Worm (Caenorhabditis elegans) whole organism, young adult: ENCODE measurements around the gene F23F1.5.

Experiments
- B0019.2 ChIP-seq: fragments of 200-800 bp; sonication (Bioruptor generic); conservative IDR thresholded peaks from 2 replicates; pipeline ENCODE4 v1.3.6; 2022; ENCODE audit warnings: missing genetic modification reagents, missing genetic modification characterization, missing compliant biosample characterization
- B0336.3 ChIP-seq: fragments of 200-800 bp; sonication (Bioruptor generic); IDR thresholded peaks from 2 replicates; pipeline ENCODE4 v1.3.6; 2022; ENCODE audit warnings: missing genetic modification characterization, missing compliant biosample characterization
- C06A6.2 ChIP-seq: fragments of 200-800 bp; sonication (Bioruptor generic); conservative IDR thresholded peaks from 2 replicates; pipeline ENCODE4 v1.3.6; 2022; ENCODE audit warnings: missing genetic modification characterization, missing compliant biosample characterization
- F10E7.11 ChIP-seq: sonication (generic microtip); optimal IDR thresholded peaks from 2 replicates; lab custom pipeline; 2017; ENCODE audit warnings: mild to moderate bottlenecking, missing genetic modification characterization, moderate library complexity, missing compliant biosample characterization
- F23B12.7 ChIP-seq: sonication (generic microtip); optimal IDR thresholded peaks from 2 replicates; lab custom pipeline; 2017; ENCODE audit warnings: missing genetic modification characterization, mild to moderate bottlenecking, missing compliant biosample characterization, antibody characterized with exemption, moderate library complexity; ENCODE audit not compliant: insufficient read depth
- F39B2.1 ChIP-seq: fragments of 200-800 bp; sonication (Bioruptor generic); IDR thresholded peaks from 2 replicates; pipeline ENCODE4 v1.3.6; 2022; ENCODE audit warnings: missing genetic modification reagents, missing genetic modification characterization, missing compliant biosample characterization
- F55B11.4 ChIP-seq: sonication (generic microtip); optimal IDR thresholded peaks from 2 replicates; lab custom pipeline; 2016; ENCODE audit warnings: missing compliant biosample characterization, missing genetic modification characterization, borderline replicate concordance; ENCODE audit not compliant: insufficient read depth
- F57A8.1 ChIP-seq: fragments of 200-800 bp; sonication (Bioruptor generic); optimal IDR thresholded peaks from 2 replicates; lab custom pipeline; 2018; ENCODE audit warnings: mild to moderate bottlenecking, missing genetic modification characterization, moderate library complexity, missing compliant biosample characterization
- F57C9.4 ChIP-seq: sonication (generic microtip); optimal IDR thresholded peaks from 2 replicates; lab custom pipeline; 2017; ENCODE audit warnings: mild to moderate bottlenecking, missing genetic modification characterization, missing compliant biosample characterization
- T26A5.8 ChIP-seq: sonication (generic microtip); optimal IDR thresholded peaks from 2 replicates; lab custom pipeline; 2016; ENCODE audit warnings: missing genetic modification characterization, missing compliant biosample characterization
- Y79H2A.3 ChIP-seq: fragments of 200-800 bp; sonication (Bioruptor generic); conservative IDR thresholded peaks from 2 replicates; pipeline ENCODE4 v1.3.6; 2022; ENCODE audit warnings: missing genetic modification reagents, missing genetic modification characterization, missing compliant biosample characterization
- Y95B8A.8 ChIP-seq: fragments of 200-800 bp; sonication (Bioruptor generic); IDR thresholded peaks from 2 replicates; pipeline ENCODE4 v1.3.6; 2022; ENCODE audit warnings: missing genetic modification reagents, missing genetic modification characterization, missing compliant biosample characterization
- akir-1 ChIP-seq: fragments of 200-800 bp; sonication (Bioruptor generic); optimal IDR thresholded peaks from 2 replicates; lab custom pipeline; 2018; ENCODE audit warnings: mild to moderate bottlenecking, missing genetic modification characterization, moderate library complexity, missing compliant biosample characterization
- athp-1 ChIP-seq: sonication (generic microtip); optimal IDR thresholded peaks from 2 replicates; lab custom pipeline; 2017; ENCODE audit warnings: mild to moderate bottlenecking, missing genetic modification characterization, missing compliant biosample characterization
- ceh-27 ChIP-seq: fragments of 200-800 bp; sonication (Bioruptor generic); optimal IDR thresholded peaks from 2 replicates; lab custom pipeline; 2018; ENCODE audit warnings: mild to moderate bottlenecking, missing genetic modification characterization, moderate library complexity, missing compliant biosample characterization
- ceh-40 ChIP-seq: fragments of 200-800 bp; sonication (Bioruptor generic); IDR thresholded peaks from 2 replicates; pipeline ENCODE4 v1.3.6; 2022; ENCODE audit warnings: missing genetic modification characterization, missing compliant biosample characterization
- die-1 ChIP-seq: sonication (generic microtip); optimal IDR thresholded peaks from 2 replicates; lab custom pipeline; 2016; ENCODE audit warnings: missing genotype, mild to moderate bottlenecking, missing genetic modification characterization, missing compliant biosample characterization
- dox-1 ChIP-seq: fragments of 200-800 bp; sonication (Bioruptor generic); IDR thresholded peaks from 2 replicates; pipeline ENCODE4 v1.3.6; 2022; ENCODE audit warnings: missing genetic modification reagents, missing genetic modification characterization, missing compliant biosample characterization
- dpl-1 ChIP-seq: fragments of 150-350 bp; optimal IDR thresholded peaks from 2 replicates; lab custom pipeline; 2014; ENCODE audit warnings: missing biosample characterization, missing genetic modification reagents, missing genetic modification characterization
- egrh-3 ChIP-seq: fragments of 200-800 bp; sonication (Bioruptor generic); IDR thresholded peaks from 2 replicates; pipeline ENCODE4 v1.3.6; 2022; ENCODE audit warnings: missing genetic modification reagents, missing genetic modification characterization, missing compliant biosample characterization
- ekl-4 ChIP-seq: fragments of 200-800 bp; sonication (Bioruptor generic); IDR thresholded peaks from 2 replicates; pipeline ENCODE4 v1.3.6; 2022; ENCODE audit warnings: missing genetic modification reagents, missing genetic modification characterization, missing compliant biosample characterization
- ets-4 ChIP-seq: fragments of 200-800 bp; sonication (Bioruptor generic); optimal IDR thresholded peaks from 2 replicates; lab custom pipeline; 2018; ENCODE audit warnings: mild to moderate bottlenecking, missing genetic modification characterization, missing compliant biosample characterization
- hmg-20 ChIP-seq: fragments of 200-800 bp; sonication (Bioruptor generic); IDR thresholded peaks from 2 replicates; pipeline ENCODE4 v1.3.6; 2022; ENCODE audit warnings: missing genetic modification reagents, missing genetic modification characterization, missing compliant biosample characterization
- hrde-1 ChIP-seq: sonication (generic microtip); optimal IDR thresholded peaks from 2 replicates; lab custom pipeline; 2016; ENCODE audit warnings: missing genetic modification characterization, mild to moderate bottlenecking, missing compliant biosample characterization, moderate library complexity, missing genotype, missing genetic modification reagents, borderline replicate concordance
- lin-40 ChIP-seq: sonication (generic microtip); optimal IDR thresholded peaks from 2 replicates; lab custom pipeline; 2016; ENCODE audit warnings: missing genetic modification characterization, mild to moderate bottlenecking, missing compliant biosample characterization, missing genotype, missing genetic modification reagents
- lin-54 ChIP-seq: fragments of 200-800 bp; sonication (Bioruptor generic); optimal IDR thresholded peaks from 2 replicates; lab custom pipeline; 2018; ENCODE audit warnings: mild to moderate bottlenecking, missing genetic modification characterization, missing compliant biosample characterization
- madf-3 ChIP-seq: fragments of 200-800 bp; sonication (Bioruptor generic); IDR thresholded peaks from 2 replicates; pipeline ENCODE4 v1.3.6; 2022; ENCODE audit warnings: missing genetic modification reagents, missing genetic modification characterization, missing compliant biosample characterization
- madf-6 ChIP-seq: fragments of 200-800 bp; sonication (Bioruptor generic); IDR thresholded peaks from 2 replicates; pipeline ENCODE4 v1.3.6; 2022; ENCODE audit warnings: missing genetic modification reagents, missing genetic modification characterization, missing compliant biosample characterization
- mcd-1 ChIP-seq: fragments of 200-800 bp; sonication (Bioruptor generic); IDR thresholded peaks from 2 replicates; pipeline ENCODE4 v1.3.6; 2022; ENCODE audit warnings: missing genetic modification reagents, missing genetic modification characterization, missing compliant biosample characterization
- nfya-2 ChIP-seq: fragments of 200-800 bp; sonication (Bioruptor generic); IDR thresholded peaks from 2 replicates; pipeline ENCODE4 v1.3.6; 2022; ENCODE audit warnings: missing genetic modification reagents, missing genetic modification characterization, missing compliant biosample characterization
- nhr-27 ChIP-seq: fragments of 200-800 bp; sonication (Bioruptor generic); optimal IDR thresholded peaks from 2 replicates; lab custom pipeline; 2018; ENCODE audit warnings: mild to moderate bottlenecking, missing genetic modification characterization, moderate library complexity, missing compliant biosample characterization
- nhr-90 ChIP-seq: sonication (generic microtip); optimal IDR thresholded peaks from 2 replicates; lab custom pipeline; 2016; ENCODE audit warnings: missing genotype, mild to moderate bottlenecking, missing genetic modification characterization, missing compliant biosample characterization
- rcor-1 ChIP-seq: fragments of 200-800 bp; sonication (Bioruptor generic); IDR thresholded peaks from 2 replicates; pipeline ENCODE4 v1.3.6; 2022; ENCODE audit warnings: missing genetic modification reagents, missing genetic modification characterization, missing compliant biosample characterization
- snpc-1.1 ChIP-seq: sonication (generic microtip); optimal IDR thresholded peaks from 2 replicates; lab custom pipeline; 2017; ENCODE audit warnings: missing genetic modification characterization, mild to moderate bottlenecking, missing compliant biosample characterization, antibody characterized with exemption, moderate library complexity, missing genotype, missing genetic modification reagents; ENCODE audit not compliant: insufficient read depth
- snpc-1.3 ChIP-seq: sonication (generic microtip); optimal IDR thresholded peaks from 2 replicates; lab custom pipeline; 2017; ENCODE audit warnings: missing genetic modification characterization, mild to moderate bottlenecking, missing compliant biosample characterization, antibody characterized with exemption, moderate library complexity, missing genotype, missing genetic modification reagents; ENCODE audit not compliant: insufficient read depth
- snpc-3.4 ChIP-seq: sonication (generic microtip); optimal IDR thresholded peaks from 2 replicates; lab custom pipeline; 2017; ENCODE audit warnings: missing genetic modification characterization, mild to moderate bottlenecking, missing compliant biosample characterization, antibody characterized with exemption, moderate library complexity, missing genotype, missing genetic modification reagents
- tlf-1 ChIP-seq: fragments of 200-800 bp; sonication (Bioruptor generic); optimal IDR thresholded peaks from 2 replicates; lab custom pipeline; 2018; ENCODE audit warnings: mild to moderate bottlenecking, missing genetic modification characterization, missing compliant biosample characterization
- ztf-18 ChIP-seq: sonication (generic microtip); optimal IDR thresholded peaks from 2 replicates; lab custom pipeline; 2016; ENCODE audit warnings: missing genotype, mild to moderate bottlenecking, missing genetic modification characterization, missing compliant biosample characterization
- ztf-25 ChIP-seq: fragments of 200-800 bp; sonication (Bioruptor generic); IDR thresholded peaks from 2 replicates; pipeline ENCODE4 v1.3.6; 2022; ENCODE audit warnings: missing genetic modification reagents, missing genetic modification characterization, missing compliant biosample characterization
- ztf-26 ChIP-seq: sonication (generic microtip); optimal IDR thresholded peaks from 2 replicates; lab custom pipeline; 2017; ENCODE audit warnings: missing genetic modification characterization, missing compliant biosample characterization
- ztf-3 ChIP-seq: fragments of 200-800 bp; sonication (Bioruptor generic); optimal IDR thresholded peaks from 2 replicates; lab custom pipeline; 2018; ENCODE audit warnings: mild to moderate bottlenecking, missing genetic modification characterization, missing compliant biosample characterization
- ztf-6 ChIP-seq: fragments of 200-800 bp; sonication (Bioruptor generic); IDR thresholded peaks from 2 replicates; pipeline ENCODE4 v1.3.6; 2022; ENCODE audit warnings: missing genetic modification reagents, missing genetic modification characterization, missing compliant biosample characterization

Gene F23F1.5

DNA sequence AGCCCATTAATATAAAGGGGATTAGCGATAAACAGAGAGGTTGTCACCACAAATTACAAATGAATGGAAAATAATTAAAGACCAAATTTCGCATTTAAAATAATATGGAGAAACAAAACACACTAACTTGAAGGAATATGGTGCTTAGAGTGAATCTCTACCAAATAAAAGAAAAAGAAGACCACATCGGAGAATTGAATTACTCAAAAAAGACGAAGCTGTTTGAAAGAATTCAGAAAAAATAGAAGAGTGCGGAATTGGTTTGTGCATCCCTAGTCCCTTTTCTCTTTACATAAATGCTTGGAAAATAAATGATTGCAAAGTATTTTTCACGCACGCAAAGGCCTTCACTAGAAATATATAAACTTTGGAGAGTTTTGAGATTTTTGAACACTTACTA, 42.5 kb upstream of the F23F1.5 start:
- TF ChIP-seq F10E7.11 (tag; lab: Kevin White, UChicago) (no peak), B0019.2 (no peak), nhr-27 (tag; lab: Kevin White, UChicago) (no peak), hmg-20 (GFP tag; lab: Robert Waterston, UW) (no peak), F57A8.1 (GFP tag; lab: Kevin White, UChicago) (no peak), F23B12.7 (tag; lab: Kevin White, UChicago) (no peak), B0336.3 (GFP tag; lab: Robert Waterston, UW) (no peak), lin-40 (tag; lab: Kevin White, UChicago) (no peak), ztf-3 (GFP tag; lab: Kevin White, UChicago) (no peak), ekl-4 (GFP tag; lab: Robert Waterston, UW) (no peak), dpl-1 (GFP tag; lab: Kevin White, UChicago) (no peak), nhr-90 (tag; lab: Kevin White, UChicago) (no peak), snpc-3.4 (tag; lab: Kevin White, UChicago) (no peak), hrde-1 (tag; lab: Kevin White, UChicago) (no peak), C06A6.2 (GFP tag; lab: Robert Waterston, UW) (no peak), snpc-1.1 (tag; lab: Kevin White, UChicago) (no peak), tlf-1 (no peak), ztf-25 (GFP tag; lab: Robert Waterston, UW) (no peak), ceh-27 (no peak), dox-1 (GFP tag; lab: Robert Waterston, UW) (no peak)

- TF ChIP-seq F57A8.1 (GFP tag; lab: Kevin White, UChicago) (no peak), nfya-2 (GFP tag; lab: Robert Waterston, UW) (no peak), athp-1 (tag; lab: Kevin White, UChicago) (no peak), mcd-1 (GFP tag; lab: Robert Waterston, UW) (no peak)
These were observed 41.9 kb upstream of the F23F1.5 start for ce11 chrII:73329-73728.

DNA sequence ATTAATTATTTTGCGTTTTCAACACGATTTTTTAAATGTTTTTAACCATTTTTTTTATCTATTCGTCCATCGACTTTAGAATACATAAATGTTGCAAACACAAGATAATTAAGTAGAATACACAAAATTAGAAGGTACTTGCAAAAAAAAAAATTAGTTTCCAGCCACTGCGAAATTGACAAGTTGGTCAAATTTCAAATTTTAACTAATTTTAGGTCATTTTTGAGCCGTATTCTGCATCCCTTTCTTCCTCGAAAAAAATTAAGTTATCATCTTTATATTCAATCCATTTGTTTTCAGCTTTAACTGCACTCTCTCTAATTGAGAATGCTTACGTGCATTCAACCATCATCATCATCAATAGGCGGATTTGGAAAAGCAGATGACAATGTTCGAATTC, 38.0 kb upstream of the F23F1.5 start, which contains the start of gene egl-26:
Gene egl-26 (plus strand): TSS at position 301 of the 400 bp plus-strand sequence.
- TF ChIP-seq hmg-20 (GFP tag; lab: Robert Waterston, UW) (no peak), athp-1 (tag; lab: Kevin White, UChicago) (no peak), F39B2.1 (GFP tag; lab: Robert Waterston, UW) (no peak), ztf-18 (no peak), ceh-40 (no peak), ztf-6 (GFP tag; lab: Robert Waterston, UW) (no peak)

- TF ChIP-seq Y95B8A.8, result no peak
These were observed 37.4 kb upstream of the F23F1.5 start for ce11 chrII:68757-69156.

DNA sequence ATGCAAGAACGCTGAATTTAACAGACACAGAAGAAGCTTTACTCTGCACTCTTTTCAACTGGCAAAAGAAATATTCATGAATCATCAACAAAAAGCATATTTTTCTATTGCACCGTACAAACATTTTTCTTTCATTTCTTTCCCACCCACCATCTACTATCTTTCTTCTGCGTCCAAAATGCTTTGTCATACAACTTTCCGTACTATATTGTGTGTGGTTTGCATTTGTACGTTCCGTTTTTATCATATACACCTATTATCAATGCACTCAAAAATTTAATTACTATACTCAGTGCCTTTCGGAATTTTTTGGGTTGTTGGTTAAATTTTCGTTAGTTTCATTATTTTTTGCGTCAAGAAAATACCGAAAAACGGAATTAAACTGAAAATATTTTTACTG, 36.3 kb upstream of the F23F1.5 start:
- TF ChIP-seq ets-4 (GFP tag; lab: Kevin White, UChicago) (no peak), ztf-26 (tag; lab: Kevin White, UChicago) (no peak), rcor-1 (GFP tag; lab: Robert Waterston, UW) (no peak), snpc-1.3 (no peak), lin-54 (GFP tag; lab: Kevin White, UChicago) (no peak), F57C9.4 (tag; lab: Kevin White, UChicago) (no peak), akir-1 (GFP tag; lab: Kevin White, UChicago) (no peak), die-1 (tag; lab: Kevin White, UChicago) (no peak), F55B11.4 (no peak), madf-3 (GFP tag; lab: Robert Waterston, UW) (no peak), T26A5.8 (tag; lab: Kevin White, UChicago) (no peak), Y79H2A.3 (GFP tag; lab: Robert Waterston, UW) (no peak), madf-6 (GFP tag; lab: Robert Waterston, UW) (no peak), ztf-25 (GFP tag; lab: Robert Waterston, UW) (no peak), egrh-3 (GFP tag; lab: Robert Waterston, UW) (no peak), F39B2.1 (GFP tag; lab: Robert Waterston, UW) (no peak)
